Worm (Caenorhabditis elegans) whole organism, early embryonic: ENCODE data around the gene B0212.3.

Source experiments
- F13C5.2 ChIP-seq: sonication (generic microtip); optimal IDR thresholded peaks from 2 replicates; lab custom pipeline; 2017; ENCODE audit warnings: mild to moderate bottlenecking, missing genetic modification characterization, inconsistent platforms, missing compliant biosample characterization
- ama-1 ChIP-seq: fragments of 150-350 bp; optimal IDR thresholded peaks from 2 replicates; lab custom pipeline; 2014
- ets-7 ChIP-seq: sonication (generic microtip); optimal IDR thresholded peaks from 2 replicates; lab custom pipeline; 2016; ENCODE audit warnings: missing genotype, missing genetic modification characterization, missing compliant biosample characterization
- pes-1 ChIP-seq: fragments of 200-800 bp; sonication (Bioruptor generic); IDR thresholded peaks from 2 replicates; pipeline ENCODE4 v1.3.6; 2022; ENCODE audit warnings: missing genetic modification reagents, missing genetic modification characterization, missing compliant biosample characterization

ce11 chrIV:3532167-3532566 is 7.8 kb upstream of the B0212.3 start, which contains the start of gene M57.1:
- TF ChIP-seq ets-7 (tag; lab: Kevin White, UChicago) = no peak
- TF ChIP-seq F13C5.2 = no peak
- no peak for TF ChIP-seq ama-1 (lab: Kevin White, UChicago)
- TF ChIP-seq pes-1 = no peak
